Fruit fly (Drosophila melanogaster) whole organism, embryonic: ENCODE results near the gene CG31729.
A peak's percentile ranks its signal among the peaks of the same experiment; 100 is the strongest.

Experiments used
- ATbp ChIP-seq: fragments of 200-800 bp; sonication (Bioruptor generic); optimal IDR thresholded peaks from 2 replicates; lab custom pipeline; 2017; ENCODE audit warnings: missing biosample characterization, mild to moderate bottlenecking, missing genetic modification characterization, missing genetic modification reagents
- Ada2b ChIP-seq: fragments of 200-800 bp; sonication (Bioruptor generic); IDR thresholded peaks from 2 replicates; pipeline ENCODE4 v1.3.6; 2022; ENCODE audit warnings: missing biosample characterization, missing genetic modification characterization
- B-H2 ChIP-seq: fragments of 200-800 bp; sonication (Bioruptor generic); optimal IDR thresholded peaks from 2 replicates; lab custom pipeline; 2018; ENCODE audit warnings: missing biosample characterization, mild to moderate bottlenecking, missing genetic modification characterization
- CG10209 ChIP-seq: fragments of 200-800 bp; sonication (Bioruptor generic); optimal IDR thresholded peaks from 3 replicates; lab custom pipeline; 2017; ENCODE audit warnings: missing biosample characterization, mild to moderate bottlenecking, missing genetic modification characterization, missing genetic modification reagents
- CG11085 ChIP-seq: fragments of 200-800 bp; sonication (Bioruptor generic); IDR thresholded peaks from 2 replicates; pipeline ENCODE4 v1.3.6; 2022; ENCODE audit warnings: missing biosample characterization, missing genetic modification characterization
- CG11504 ChIP-seq: fragments of 200-800 bp; sonication (Bioruptor generic); optimal IDR thresholded peaks from 3 replicates; lab custom pipeline; 2019; ENCODE audit warnings: missing biosample characterization, mild to moderate bottlenecking, missing genetic modification characterization, moderate library complexity
- CG11695 ChIP-seq: fragments of 200-800 bp; sonication (Bioruptor generic); IDR thresholded peaks from 3 replicates; pipeline ENCODE4 v1.3.6; 2022; ENCODE audit warnings: missing biosample characterization, missing genetic modification characterization
- CG13287 ChIP-seq: fragments of 200-800 bp; sonication (Bioruptor generic); IDR thresholded peaks from 2 replicates; pipeline ENCODE4 v1.3.6; 2022; ENCODE audit warnings: missing biosample characterization, missing genetic modification characterization; ENCODE audit not compliant: partially characterized antibody
- CG15601 ChIP-seq: fragments of 200-800 bp; sonication (Bioruptor generic); optimal IDR thresholded peaks from 3 replicates; lab custom pipeline; 2019; ENCODE audit warnings: missing biosample characterization, mild to moderate bottlenecking, missing genetic modification characterization, moderate library complexity
- CG17186 ChIP-seq: fragments of 200-800 bp; sonication (Bioruptor generic); optimal IDR thresholded peaks from 3 replicates; lab custom pipeline; 2017; ENCODE audit warnings: missing biosample characterization, missing genetic modification reagents, missing genetic modification characterization
- CG17361 ChIP-seq: fragments of 200-800 bp; sonication (Bioruptor generic); IDR thresholded peaks from 3 replicates; pipeline ENCODE4 v1.3.6; 2022; ENCODE audit warnings: missing biosample characterization, missing genetic modification characterization
- CG17802 ChIP-seq: fragments of 200-800 bp; sonication (Bioruptor generic); optimal IDR thresholded peaks from 2 replicates; lab custom pipeline; 2018; ENCODE audit warnings: missing biosample characterization, mild to moderate bottlenecking, missing genetic modification characterization, moderate library complexity
- CG18011 ChIP-seq: fragments of 200-800 bp; sonication (Bioruptor generic); optimal IDR thresholded peaks from 2 replicates; lab custom pipeline; 2017; ENCODE audit warnings: missing biosample characterization, missing genetic modification characterization, mild to moderate bottlenecking, moderate library complexity, missing genotype
- CG1832 ChIP-seq: fragments of 200-800 bp; sonication (Bioruptor generic); optimal IDR thresholded peaks from 2 replicates; lab custom pipeline; 2017; ENCODE audit warnings: missing biosample characterization, mild to moderate bottlenecking, missing genetic modification characterization, inconsistent platforms
- CG33213 ChIP-seq: fragments of 200-800 bp; sonication (Bioruptor generic); optimal IDR thresholded peaks from 3 replicates; lab custom pipeline; 2016; ENCODE audit warnings: missing biosample characterization, missing genetic modification characterization
- CG3847 ChIP-seq: fragments of 200-800 bp; sonication (Bioruptor generic); IDR thresholded peaks from 2 replicates; pipeline ENCODE4 v1.3.6; 2022; ENCODE audit warnings: missing biosample characterization, missing genetic modification characterization
- CG4282 ChIP-seq: fragments of 200-800 bp; sonication (Bioruptor generic); optimal IDR thresholded peaks from 2 replicates; lab custom pipeline; 2016; ENCODE audit warnings: missing biosample characterization, missing genetic modification characterization
- CG4424 ChIP-seq: fragments of 200-800 bp; sonication (Bioruptor generic); optimal IDR thresholded peaks from 3 replicates; lab custom pipeline; 2016; ENCODE audit warnings: missing biosample characterization, missing genetic modification characterization
- CG4854 ChIP-seq: fragments of 200-800 bp; sonication (Bioruptor generic); optimal IDR thresholded peaks from 2 replicates; lab custom pipeline; 2016; ENCODE audit warnings: missing biosample characterization, missing genetic modification characterization, inconsistent platforms
- CG8281 ChIP-seq: fragments of 200-800 bp; sonication (Bioruptor generic); optimal IDR thresholded peaks from 2 replicates; lab custom pipeline; 2018; ENCODE audit warnings: missing biosample characterization, mild to moderate bottlenecking, missing genetic modification characterization, moderate library complexity
- CG9609 ChIP-seq: fragments of 200-800 bp; sonication (Bioruptor generic); optimal IDR thresholded peaks from 3 replicates; lab custom pipeline; 2016; ENCODE audit warnings: missing biosample characterization, missing genetic modification characterization
- CrebB ChIP-seq: fragments of 200-800 bp; sonication (Bioruptor generic); optimal IDR thresholded peaks from 3 replicates; lab custom pipeline; 2018; ENCODE audit warnings: missing biosample characterization, mild to moderate bottlenecking, missing genetic modification characterization
- Gsc ChIP-seq: fragments of 200-800 bp; sonication (Bioruptor generic); IDR thresholded peaks from 2 replicates; pipeline ENCODE4 v1.3.6; 2022; ENCODE audit warnings: missing biosample characterization, missing genetic modification characterization
- HLH3B ChIP-seq: fragments of 200-800 bp; sonication (Bioruptor generic); IDR thresholded peaks from 2 replicates; pipeline ENCODE4 v1.3.6; 2022; ENCODE audit warnings: missing biosample characterization, missing genetic modification characterization
- Lhr ChIP-seq: fragments of 200-800 bp; sonication (Bioruptor generic); optimal IDR thresholded peaks from 3 replicates; lab custom pipeline; 2017; ENCODE audit warnings: mild to moderate bottlenecking, missing biosample characterization, missing genetic modification reagents, missing genetic modification characterization
- MTF-1 ChIP-seq: fragments of 200-800 bp; sonication (Bioruptor generic); optimal IDR thresholded peaks from 2 replicates; lab custom pipeline; 2018; ENCODE audit warnings: missing biosample characterization, mild to moderate bottlenecking, missing genetic modification characterization, borderline replicate concordance
- NC2α ChIP-seq: fragments of 200-800 bp; sonication (Bioruptor generic); optimal IDR thresholded peaks from 2 replicates; lab custom pipeline; 2016; ENCODE audit warnings: missing biosample characterization, missing genetic modification characterization
- Oaz ChIP-seq: fragments of 200-800 bp; sonication (Bioruptor generic); IDR thresholded peaks from 2 replicates; pipeline ENCODE4 v1.3.6; 2022; ENCODE audit warnings: missing biosample characterization, missing genetic modification characterization
- Pdp1 ChIP-seq, 2 experiments: fragments of 200-800 bp; sonication (Bioruptor generic); optimal IDR thresholded peaks; 3 replicates each; lab custom pipeline; 2016; ENCODE audit warnings: missing biosample characterization in 2 of 2, missing genetic modification characterization in 2 of 2, mild to moderate bottlenecking in 1 of 2, moderate library complexity in 1 of 2
- Ptx1 ChIP-seq: fragments of 200-800 bp; sonication (Bioruptor generic); IDR thresholded peaks from 2 replicates; pipeline ENCODE4 v1.3.6; 2022; ENCODE audit warnings: missing biosample characterization, missing genetic modification characterization
- Sry-δ ChIP-seq: fragments of 200-800 bp; sonication (Bioruptor generic); optimal IDR thresholded peaks from 2 replicates; lab custom pipeline; 2016; ENCODE audit warnings: missing biosample characterization, missing genetic modification characterization
- Ssrp ChIP-seq: fragments of 200-800 bp; sonication (Bioruptor generic); optimal IDR thresholded peaks from 2 replicates; lab custom pipeline; 2018; ENCODE audit warnings: missing biosample characterization, mild to moderate bottlenecking, missing genetic modification characterization, moderate library complexity
- Xrp1 ChIP-seq: fragments of 200-800 bp; sonication (Bioruptor generic); IDR thresholded peaks from 2 replicates; pipeline ENCODE4 v1.3.6; 2022; ENCODE audit warnings: missing biosample characterization, missing genetic modification characterization
- ara ChIP-seq: fragments of 200-800 bp; sonication (Bioruptor generic); IDR thresholded peaks from 2 replicates; pipeline ENCODE4 v1.3.6; 2022; ENCODE audit warnings: missing biosample characterization, missing genetic modification characterization
- ase ChIP-seq: fragments of 200-800 bp; sonication (Bioruptor generic); IDR thresholded peaks from 3 replicates; pipeline ENCODE4 v1.3.6; 2022; ENCODE audit warnings: missing biosample characterization, missing genetic modification characterization
- bowl ChIP-seq: fragments of 200-800 bp; sonication (Bioruptor generic); IDR thresholded peaks from 2 replicates; pipeline ENCODE4 v1.3.6; 2022; ENCODE audit warnings: missing biosample characterization, missing genetic modification characterization
- cato ChIP-seq: fragments of 200-800 bp; sonication (Bioruptor generic); optimal IDR thresholded peaks from 2 replicates; lab custom pipeline; 2016; ENCODE audit warnings: missing biosample characterization, missing genetic modification characterization, borderline replicate concordance
- crc ChIP-seq: fragments of 200-800 bp; sonication (Bioruptor generic); optimal IDR thresholded peaks from 2 replicates; lab custom pipeline; 2016; ENCODE audit warnings: missing biosample characterization, missing genetic modification characterization
- exex ChIP-seq: fragments of 200-800 bp; sonication (Bioruptor generic); optimal IDR thresholded peaks from 4 replicates; lab custom pipeline; 2018; ENCODE audit warnings: missing biosample characterization, mild to moderate bottlenecking, missing genetic modification characterization, moderate library complexity
- hth ChIP-seq: fragments of >200 bp; optimal IDR thresholded peaks from 2 replicates; lab custom pipeline; 2017; ENCODE audit warnings: inconsistent platforms
- insv ChIP-seq, 2 experiments: fragments of 200-800 bp; sonication (Bioruptor generic); optimal IDR thresholded peaks; 3 replicates each; lab custom pipeline; 2016 to 2018; ENCODE audit warnings: missing biosample characterization in 2 of 2, missing genetic modification characterization in 2 of 2
- jing ChIP-seq: fragments of 200-800 bp; sonication (Bioruptor generic); optimal IDR thresholded peaks from 2 replicates; lab custom pipeline; 2018; ENCODE audit warnings: missing biosample characterization, mild to moderate bottlenecking, missing genetic modification characterization
- kay ChIP-seq: fragments of 200-800 bp; sonication (Bioruptor generic); optimal IDR thresholded peaks from 2 replicates; lab custom pipeline; 2016; ENCODE audit warnings: missing biosample characterization, missing genetic modification characterization
- mirr ChIP-seq: fragments of 200-800 bp; sonication (Bioruptor generic); optimal IDR thresholded peaks from 3 replicates; lab custom pipeline; 2018; ENCODE audit warnings: missing biosample characterization, mild to moderate bottlenecking, missing genetic modification characterization
- mld ChIP-seq: fragments of 200-800 bp; sonication (Bioruptor generic); IDR thresholded peaks from 3 replicates; pipeline ENCODE4 v1.3.6; 2022; ENCODE audit warnings: missing biosample characterization, missing genetic modification characterization; ENCODE audit not compliant: partially characterized antibody
- peb ChIP-seq: fragments of 200-800 bp; sonication (Bioruptor generic); IDR thresholded peaks from 2 replicates; pipeline ENCODE4 v1.3.6; 2022; ENCODE audit warnings: missing biosample characterization, missing genetic modification characterization
- sens-2 ChIP-seq: fragments of 200-800 bp; sonication (Bioruptor generic); IDR thresholded peaks from 2 replicates; pipeline ENCODE4 v1.3.6; 2022; ENCODE audit warnings: missing biosample characterization, missing genetic modification characterization
- tio ChIP-seq: fragments of 200-800 bp; sonication (Bioruptor generic); optimal IDR thresholded peaks from 2 replicates; lab custom pipeline; 2017; ENCODE audit warnings: missing biosample characterization, missing genetic modification characterization, inconsistent platforms
- twi ChIP-seq: fragments of 200-800 bp; optimal IDR thresholded peaks from 2 replicates; lab custom pipeline; 2019; ENCODE audit warnings: missing biosample characterization, mild to moderate bottlenecking, missing genetic modification characterization, moderate library complexity

Gene CG31729

DNA sequence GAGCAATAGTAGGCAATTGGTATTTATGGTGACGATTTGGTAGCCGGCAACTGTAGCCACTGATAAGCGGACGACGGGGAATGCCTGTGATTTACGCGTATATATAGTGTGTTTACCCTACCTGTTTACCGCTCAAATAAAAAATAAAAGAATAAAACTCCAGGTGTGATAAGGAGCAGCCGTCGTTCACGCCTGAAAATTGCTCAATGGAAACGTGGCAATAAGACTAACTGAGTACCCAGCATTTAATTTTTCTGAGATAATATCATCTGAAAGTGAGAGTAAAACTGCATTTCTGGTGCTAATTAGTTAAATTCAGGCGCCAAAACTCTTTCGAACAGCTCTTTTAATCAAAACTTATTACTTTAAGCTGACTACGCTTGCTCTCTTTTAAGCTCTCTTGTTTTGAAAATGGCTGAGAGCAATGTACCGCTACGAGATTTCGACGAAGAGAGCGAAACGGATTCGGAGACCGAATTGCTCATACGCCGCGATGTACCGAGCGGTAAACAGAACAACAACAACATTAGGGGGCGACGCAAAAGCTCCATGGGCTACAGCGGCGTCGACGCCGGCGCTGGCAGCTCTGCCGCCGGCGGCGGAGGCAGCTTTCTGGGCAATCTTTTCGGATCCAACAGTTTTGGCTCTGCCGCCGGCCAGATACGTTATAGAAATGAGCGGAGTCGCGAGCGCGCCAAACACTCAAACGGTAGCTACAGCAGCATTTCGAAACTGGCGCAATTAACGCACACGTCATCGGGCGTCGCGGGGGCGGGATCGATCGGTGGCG is 674 bp downstream of the CG31729 start (continued):
- TF ChIP-seq ATbp (GFP tag; lab: Kevin White, UChicago) = peak; percentile 96
- peak; percentile 89 for TF ChIP-seq CG15601
- no peak for TF ChIP-seq hth (lab: Kevin White, UChicago)
- TF ChIP-seq CG18011 (GFP tag; lab: Kevin White, UChicago) = peak; percentile 50
- TF ChIP-seq CG17361 = 0 out of 3 replicates have a peak, but pooled peaks have one; percentile 21
- TF ChIP-seq Oaz = no peak; the same call in 1 of the 2 replicates
- no peak for TF ChIP-seq cato (GFP tag; lab: Kevin White, UChicago)
- TF ChIP-seq CG1832 (GFP tag; lab: Kevin White, UChicago) = no peak
- TF ChIP-seq CG17186 (GFP tag; lab: Kevin White, UChicago) = no peak
- no peak for TF ChIP-seq Ssrp
- TF ChIP-seq CG4854 = peak; percentile 30
- TF ChIP-seq insv (GFP tag; optimal IDR thresholded peaks at IDR 0.05; lab: Kevin White, UChicago) = peak in 1 of 2 experiments; percentile 50
- peak; percentile 57 for TF ChIP-seq kay (GFP tag; lab: Kevin White, UChicago)
- TF ChIP-seq Gsc = no peak
- peak; percentile 33 for TF ChIP-seq crc
- TF ChIP-seq ara (GFP tag; lab: Robert Waterston, UW) = peak; percentile 65; the same call in 1 of the 2 replicates
- TF ChIP-seq CrebB (tag; lab: Kevin White, UChicago) = peak; percentile 92
- peak; percentile 92 for TF ChIP-seq MTF-1 (GFP tag; lab: Kevin White, UChicago)
- TF ChIP-seq Sry-δ (GFP tag; lab: Kevin White, UChicago) = no peak
- TF ChIP-seq CG11695 (GFP tag; lab: Robert Waterston, UW) = peak; percentile 73
- no peak for TF ChIP-seq CG17802 (tag; lab: Kevin White, UChicago)
- TF ChIP-seq CG11504 = peak; percentile 73
- no peak for TF ChIP-seq mld
- no peak for TF ChIP-seq CG4282 (GFP tag; lab: Kevin White, UChicago)
- peak; percentile 28; the same call in 1 of the 2 replicates for TF ChIP-seq CG11085
- TF ChIP-seq sens-2 (GFP tag; lab: Robert Waterston, UW) = peak; percentile 84
- TF ChIP-seq ase (GFP tag; lab: Robert Waterston, UW) = no peak
- TF ChIP-seq Pdp1 (GFP tag; optimal IDR thresholded peaks at IDR 0.05; lab: Kevin White, UChicago) = peak in 1 of 2 experiments; percentile 51
- no peak for TF ChIP-seq twi (tag; lab: Kevin White, UChicago)
- TF ChIP-seq bowl (GFP tag; lab: Robert Waterston, UW) = peak; percentile 63; the same call in 1 of the 2 replicates
- no peak for TF ChIP-seq CG4424
- TF ChIP-seq exex (tag; lab: Kevin White, UChicago) = peak; percentile 89
- peak; percentile 91 for TF ChIP-seq mirr (GFP tag; lab: Kevin White, UChicago)
- peak; percentile 65 for TF ChIP-seq CG10209 (GFP tag; lab: Kevin White, UChicago)
- TF ChIP-seq tio (GFP tag; lab: Kevin White, UChicago) = no peak
- TF ChIP-seq Xrp1 (GFP tag; lab: Robert Waterston, UW) = peak; percentile 72
- peak; percentile 38 for TF ChIP-seq Lhr (GFP tag; lab: Kevin White, UChicago)
- peak; percentile 65 for TF ChIP-seq NC2α (GFP tag; lab: Kevin White, UChicago)
- TF ChIP-seq Ptx1 (GFP tag; lab: Robert Waterston, UW) = no peak
- peak; percentile 53; the same call in 1 of the 2 replicates for TF ChIP-seq HLH3B (GFP tag; lab: Robert Waterston, UW)
- no peak for TF ChIP-seq CG3847
- TF ChIP-seq CG33213 = peak; percentile 74
- TF ChIP-seq jing (GFP tag; lab: Kevin White, UChicago) = no peak
- TF ChIP-seq CG8281 = peak; percentile 69
- peak; percentile 70 for TF ChIP-seq CG13287 (GFP tag; lab: Robert Waterston, UW)
- no peak for TF ChIP-seq Ada2b (GFP tag; lab: Robert Waterston, UW)
- no peak for TF ChIP-seq CG9609 (GFP tag; lab: Kevin White, UChicago)
- no peak for TF ChIP-seq peb (GFP tag; lab: Robert Waterston, UW)
- TF ChIP-seq B-H2 (GFP tag; lab: Kevin White, UChicago) = peak; percentile 84
